Fruit fly (Drosophila melanogaster): ENCODE measurements around the gene eIF5.

Gene eIF5

DNA sequence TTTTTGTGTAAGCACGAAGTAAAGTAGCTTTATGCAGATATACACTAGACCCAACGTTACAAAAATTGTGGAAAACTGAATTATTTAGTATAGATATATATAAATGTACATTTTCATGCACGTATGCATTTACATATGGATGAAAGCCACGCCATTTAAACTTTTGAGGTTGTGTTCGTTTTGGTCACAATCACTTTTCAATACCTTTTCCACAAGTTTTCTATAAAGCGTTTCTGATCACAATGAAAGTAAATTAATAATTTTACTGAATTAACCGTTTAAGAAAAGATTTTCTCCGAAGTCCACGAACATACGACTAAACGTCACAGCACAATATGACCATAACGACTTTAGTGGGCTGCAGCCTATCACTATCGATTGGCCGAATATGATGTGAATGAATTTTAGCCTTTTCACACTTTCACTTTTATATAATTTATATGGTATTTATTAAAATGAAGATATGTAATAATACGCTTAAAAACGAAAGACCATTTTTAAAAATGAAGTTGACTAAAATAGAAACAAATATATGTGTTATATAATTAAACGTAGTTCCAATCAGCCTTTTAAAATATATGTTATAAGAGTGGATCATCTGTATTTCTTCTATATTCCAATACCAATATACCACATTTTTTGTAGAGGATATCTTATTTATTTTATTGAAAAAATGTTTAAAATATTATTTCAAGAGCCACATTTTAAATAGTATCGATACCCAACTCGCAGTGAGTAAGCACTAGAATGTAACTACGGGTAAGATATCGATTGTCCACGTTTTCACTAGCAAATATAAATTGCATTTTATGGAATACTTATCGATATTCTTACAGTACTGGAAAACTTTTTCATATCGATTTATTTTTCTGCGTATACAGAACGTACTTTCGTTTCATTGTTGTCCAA, at the start of gene eIF5, which contains the start of the genes CG46312 and exd (continued):
- TF ChIP-seq CG7372 (GFP tag; IDR thresholded peaks at IDR 0.05) = no peak
- no peak for TF ChIP-seq dpn (GFP tag; optimal IDR thresholded peaks at IDR 0.05)
- no peak for TF ChIP-seq pho (GFP tag; optimal IDR thresholded peaks at IDR 0.05)
- TF ChIP-seq CG3407 (GFP tag; optimal IDR thresholded peaks at IDR 0.05) = no peak
- TF ChIP-seq CG7987 (GFP tag; optimal IDR thresholded peaks at IDR 0.05) = no peak
- peak; percentile 53 for TF ChIP-seq CG12391 (tag; optimal IDR thresholded peaks at IDR 0.05)
- TF ChIP-seq bbx (GFP tag; IDR thresholded peaks at IDR 0.05; ENCODE audit: partially characterized antibody) = peak; percentile 86
- peak; percentile 63 for TF ChIP-seq ato (GFP tag; IDR thresholded peaks at IDR 0.05; ENCODE audit: partially characterized antibody)
- no peak for TF ChIP-seq HmgD (GFP tag; optimal IDR thresholded peaks at IDR 0.05)
- no peak for TF ChIP-seq CG32772 (GFP tag; IDR thresholded peaks at IDR 0.05)
- no peak for TF ChIP-seq p53 (GFP tag; optimal IDR thresholded peaks at IDR 0.05)
- TF ChIP-seq CG15601 (tag; optimal IDR thresholded peaks at IDR 0.05) = no peak
- no peak for TF ChIP-seq CG8281 (tag; optimal IDR thresholded peaks at IDR 0.05)
- TF ChIP-seq crc (GFP tag; optimal IDR thresholded peaks at IDR 0.05) = no peak
- TF ChIP-seq CG11695 (GFP tag; IDR thresholded peaks at IDR 0.05) = no peak
- TF ChIP-seq CG10543 (GFP tag; optimal IDR thresholded peaks at IDR 0.05) = no peak
- no peak for TF ChIP-seq CG6175 (GFP tag; IDR thresholded peaks at IDR 0.05)
- no peak for TF ChIP-seq Fer1 (GFP tag; optimal IDR thresholded peaks at IDR 0.05)
- TF ChIP-seq unpg (GFP tag; optimal IDR thresholded peaks at IDR 0.05) = no peak
- no peak for TF ChIP-seq CG11247 (GFP tag; IDR thresholded peaks at IDR 0.05)
- no peak for TF ChIP-seq tio (GFP tag; optimal IDR thresholded peaks at IDR 0.05)
- TF ChIP-seq CG11560 (tag; IDR thresholded peaks at IDR 0.05) = no peak
- no peak for TF ChIP-seq Atf-2 (GFP tag; optimal IDR thresholded peaks at IDR 0.05)
- TF ChIP-seq E2f2 (GFP tag; IDR thresholded peaks at IDR 0.05) = no peak
- no peak for TF ChIP-seq trh (GFP tag; optimal IDR thresholded peaks at IDR 0.05)
- TF ChIP-seq fru (optimal IDR thresholded peaks at IDR 0.05) = no peak
- peak; percentile 13 for TF ChIP-seq CG18262 (tag; optimal IDR thresholded peaks at IDR 0.05)
- TF ChIP-seq CG11093 (GFP tag; IDR thresholded peaks at IDR 0.05) = no peak
- no peak for TF ChIP-seq CG17568 (GFP tag; optimal IDR thresholded peaks at IDR 0.05)
- TF ChIP-seq pros (GFP tag; optimal IDR thresholded peaks at IDR 0.05) = no peak
- no peak for TF ChIP-seq esg (GFP tag; conservative IDR thresholded peaks at IDR 0.05)
- no peak for TF ChIP-seq ci (GFP tag; IDR thresholded peaks at IDR 0.05)
- TF ChIP-seq odd (GFP tag; optimal IDR thresholded peaks at IDR 0.05) = no peak
- peak; percentile 83 for TF ChIP-seq ssp (GFP tag; IDR thresholded peaks at IDR 0.05)
- peak; percentile 17 for TF ChIP-seq Dp (GFP tag; optimal IDR thresholded peaks at IDR 0.05)
- peak; percentile 16 for TF ChIP-seq CG13424 (tag; optimal IDR thresholded peaks at IDR 0.05)
- no peak for TF ChIP-seq CG30431 (GFP tag; optimal IDR thresholded peaks at IDR 0.05)
- no peak for TF ChIP-seq CG2199 (GFP tag; IDR thresholded peaks at IDR 0.05)
- TF ChIP-seq dati (GFP tag; IDR thresholded peaks at IDR 0.05) = no peak
- no peak for TF ChIP-seq Elba2 (GFP tag; optimal IDR thresholded peaks at IDR 0.05)
- TF ChIP-seq pnt (GFP tag; optimal IDR thresholded peaks at IDR 0.05) = no peak
- TF ChIP-seq CG12659 (GFP tag; optimal IDR thresholded peaks at IDR 0.05) = peak; percentile 30
- no peak for TF ChIP-seq CG8359 (GFP tag; optimal IDR thresholded peaks at IDR 0.05; ENCODE audit: borderline replicate concordance)
- no peak for TF ChIP-seq NC2α (GFP tag; optimal IDR thresholded peaks at IDR 0.05)
- no peak for TF ChIP-seq disco-r (GFP tag; optimal IDR thresholded peaks at IDR 0.05)
- no peak for TF ChIP-seq sc (optimal IDR thresholded peaks at IDR 0.05)
- TF ChIP-seq sc (GFP tag; optimal IDR thresholded peaks at IDR 0.05) = no peak
- TF ChIP-seq CG17186 (GFP tag; optimal IDR thresholded peaks at IDR 0.05) = no peak
- TF ChIP-seq cg (GFP tag; optimal IDR thresholded peaks at IDR 0.05) = no peak
- TF ChIP-seq zfh1 (GFP tag; IDR thresholded peaks at IDR 0.05) = no peak

All from whole organism, embryonic.